Fruit fly (Drosophila melanogaster): ENCODE measurements around the gene Hgsnat.

Gene Hgsnat

DNA sequence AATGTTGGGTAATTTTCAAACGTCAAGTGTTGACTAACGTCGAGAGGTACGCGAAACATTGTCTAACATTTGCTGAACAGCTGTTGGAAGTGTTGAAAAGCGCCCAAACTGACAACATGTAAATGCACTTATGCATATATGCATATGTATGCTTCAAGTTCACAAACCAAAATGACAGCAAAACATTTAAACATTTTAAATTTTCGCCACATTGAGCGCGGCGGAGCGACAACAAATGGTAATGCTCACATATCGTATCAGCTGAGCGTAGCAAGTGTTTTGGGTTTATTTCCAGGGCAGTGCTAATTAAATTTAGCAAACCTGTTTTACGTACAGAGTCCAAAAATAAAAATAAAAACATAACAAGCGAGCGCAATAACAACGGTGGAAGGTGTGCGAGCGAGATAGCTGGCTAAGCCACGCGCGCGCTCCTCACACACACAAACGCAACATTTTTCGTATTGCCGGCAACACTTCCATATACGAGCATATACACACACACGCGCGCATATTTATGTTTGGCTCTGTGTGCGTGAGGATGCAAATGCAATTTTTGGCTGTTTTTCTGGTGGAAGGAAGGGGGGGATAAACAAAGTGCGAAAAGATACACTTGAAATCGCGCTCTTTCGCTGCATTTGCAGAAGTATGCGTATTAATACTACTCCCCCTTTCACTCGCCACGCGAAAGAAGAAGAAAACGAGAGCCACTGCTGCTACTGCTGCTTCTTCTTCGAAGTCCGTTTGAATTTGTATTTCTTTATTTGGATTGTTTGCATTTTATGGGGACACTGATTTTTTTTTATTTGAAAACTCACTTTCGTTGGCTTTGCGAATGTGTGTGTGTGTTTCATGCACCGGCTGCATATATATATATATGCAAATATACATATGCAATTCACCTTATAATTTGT lies 11.8 kb downstream of the Hgsnat start (continued):
- TF ChIP-seq ss (GFP tag; optimal IDR thresholded peaks at IDR 0.05) (peak in 1 of 2 experiments; percentile 42), Sox102F (GFP tag; optimal IDR thresholded peaks at IDR 0.05) (peak; percentile 59), CG7368 (GFP tag; optimal IDR thresholded peaks at IDR 0.05) (peak; percentile 19), CG16779 (tag; optimal IDR thresholded peaks at IDR 0.05) (no peak), fd59A (GFP tag; optimal IDR thresholded peaks at IDR 0.05) (no peak), CG32006 (GFP tag; optimal IDR thresholded peaks at IDR 0.05) (peak; percentile 30), CG8119 (GFP tag; IDR thresholded peaks at IDR 0.05) (no peak), svp (GFP tag) (peak; percentile 77), CG8632 (GFP tag; optimal IDR thresholded peaks at IDR 0.05) (peak; percentile 6), net (GFP tag; optimal IDR thresholded peaks at IDR 0.05) (peak; percentile 55), spab (GFP tag; optimal IDR thresholded peaks at IDR 0.05) (no peak), fd85E (GFP tag; optimal IDR thresholded peaks at IDR 0.05) (no peak), CG11762 (GFP tag; optimal IDR thresholded peaks at IDR 0.05; ENCODE audit: insufficient read depth) (no peak), pdm3 (GFP tag; optimal IDR thresholded peaks at IDR 0.05) (peak; percentile 59), Ets21C (GFP tag; optimal IDR thresholded peaks at IDR 0.05) (peak; percentile 42), CG3919 (GFP tag; optimal IDR thresholded peaks at IDR 0.05) (peak; percentile 44), CG6854 (GFP tag; optimal IDR thresholded peaks at IDR 0.05) (no peak), CG10669 (GFP tag; optimal IDR thresholded peaks at IDR 0.05) (no peak), CG31627 (GFP tag; optimal IDR thresholded peaks at IDR 0.05) (peak; percentile 34), Smox (GFP tag; optimal IDR thresholded peaks at IDR 0.05) (peak; percentile 50), cyc (GFP tag; optimal IDR thresholded peaks at IDR 0.05) (peak; percentile 47), eg (GFP tag; IDR thresholded peaks at IDR 0.05) (no peak), Blimp-1 (GFP tag; optimal IDR thresholded peaks at IDR 0.05) (peak; percentile 69), CG4318 (GFP tag; optimal IDR thresholded peaks at IDR 0.05) (no peak), CG1621 (tag; optimal IDR thresholded peaks at IDR 0.05) (no peak), dsx (GFP tag; optimal IDR thresholded peaks at IDR 0.05; ENCODE audit: poor library complexity, severe bottlenecking) (peak; percentile 70), Ets96B (tag; optimal IDR thresholded peaks at IDR 0.05) (no peak), CG10631 (GFP tag; optimal IDR thresholded peaks at IDR 0.05) (peak; percentile 35), Hr39 (GFP tag; optimal IDR thresholded peaks at IDR 0.05) (peak; percentile 44), Eip78C (GFP tag) (peak; percentile 78)

DNA sequence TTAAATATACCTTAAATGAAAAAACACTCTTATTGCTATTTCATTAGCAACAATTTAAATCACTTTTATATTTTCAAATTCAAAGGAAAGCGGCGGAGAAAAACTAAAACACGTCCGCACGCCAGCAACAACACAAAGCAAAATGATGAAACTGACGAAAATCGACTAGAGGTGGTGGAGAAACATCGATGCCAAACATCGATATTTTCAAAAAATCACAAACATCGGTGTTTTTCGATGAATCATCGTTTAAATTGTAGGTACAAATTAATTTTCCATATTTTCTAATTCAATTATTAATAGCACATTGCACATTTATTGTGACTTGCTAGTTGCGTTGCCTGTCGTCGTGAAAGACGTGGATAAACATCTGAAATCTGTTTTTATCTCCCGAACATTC lies 12.5 kb downstream of the Hgsnat start:
- TF ChIP-seq Eip93F (GFP tag; optimal IDR thresholded peaks at IDR 0.05) = peak; percentile 14
- no peak for TF ChIP-seq eg (GFP tag; IDR thresholded peaks at IDR 0.05)
- TF ChIP-seq Eip78C (GFP tag) = peak; percentile 61

DNA sequence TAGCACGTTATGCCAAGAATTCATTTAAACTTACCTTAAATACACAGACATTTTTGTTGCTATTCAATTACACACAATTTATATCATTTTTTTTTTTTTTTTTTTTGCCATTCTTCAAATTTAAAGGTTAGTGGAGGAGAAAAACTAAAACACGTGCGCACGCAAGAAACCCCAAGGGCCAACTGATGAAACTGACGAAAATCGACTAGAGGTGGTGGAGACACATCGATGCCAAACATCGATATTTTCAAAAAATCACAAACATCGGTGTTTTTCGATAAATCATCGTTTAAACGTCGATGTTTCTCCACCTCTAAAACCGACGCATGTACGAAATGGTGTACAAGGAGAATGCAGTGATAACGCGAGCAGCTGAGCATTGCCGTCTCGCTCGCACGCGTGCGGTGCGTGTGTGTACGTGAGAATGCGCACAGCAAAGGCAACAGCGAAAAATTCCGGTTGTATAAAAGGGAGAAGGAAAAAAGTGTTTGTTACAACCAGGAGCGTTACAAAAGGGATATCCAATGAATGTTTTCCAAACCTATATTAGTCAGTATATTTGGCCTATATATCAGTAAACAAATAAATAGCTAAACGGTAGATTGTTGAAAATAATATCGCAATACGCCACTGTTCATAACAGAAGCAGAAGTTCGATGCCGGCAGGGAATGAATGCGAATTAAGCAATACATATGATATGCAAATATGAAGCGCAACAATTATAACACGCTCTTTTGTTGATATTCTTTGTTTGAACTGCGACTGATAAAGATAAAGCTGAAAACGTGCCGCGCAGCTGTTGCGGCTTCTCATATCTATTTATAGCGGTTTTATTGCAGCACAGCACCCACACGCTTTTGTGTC lies 17.7 kb downstream of the Hgsnat start:
- TF ChIP-seq Hr4 (GFP tag; optimal IDR thresholded peaks at IDR 0.05) (peak; percentile 6), fkh (GFP tag; optimal IDR thresholded peaks at IDR 0.05) (peak; percentile 58), Met (GFP tag; optimal IDR thresholded peaks at IDR 0.05) (peak; percentile 61), CG4318 (GFP tag; optimal IDR thresholded peaks at IDR 0.05) (no peak), CG8632 (GFP tag; optimal IDR thresholded peaks at IDR 0.05) (peak; percentile 8), CG6163 (GFP tag; IDR thresholded peaks at IDR 0.05) (no peak), CG32006 (GFP tag; optimal IDR thresholded peaks at IDR 0.05) (peak; percentile 23), CG31627 (GFP tag; optimal IDR thresholded peaks at IDR 0.05) (peak; percentile 46), CG15336 (GFP tag; IDR thresholded peaks at IDR 0.05) (no peak), Hr39 (GFP tag; optimal IDR thresholded peaks at IDR 0.05) (peak; percentile 30), Blimp-1 (GFP tag; optimal IDR thresholded peaks at IDR 0.05) (no peak), cyc (GFP tag; optimal IDR thresholded peaks at IDR 0.05) (peak; percentile 43), CG6792 (GFP tag; optimal IDR thresholded peaks at IDR 0.05) (peak; percentile 39), CG16779 (tag; optimal IDR thresholded peaks at IDR 0.05) (peak; percentile 28), CG6276 (GFP tag; optimal IDR thresholded peaks at IDR 0.05) (no peak), CG1621 (tag; optimal IDR thresholded peaks at IDR 0.05) (no peak), CG11294 (GFP tag; IDR thresholded peaks at IDR 0.05) (no peak), OdsH (GFP tag; optimal IDR thresholded peaks at IDR 0.05) (peak; percentile 48), svp (GFP tag) (peak; percentile 61), pdm3 (GFP tag; optimal IDR thresholded peaks at IDR 0.05) (peak; percentile 35), CG11762 (GFP tag; optimal IDR thresholded peaks at IDR 0.05; ENCODE audit: insufficient read depth) (peak; percentile 38), CG34406 (GFP tag; optimal IDR thresholded peaks at IDR 0.05) (peak; percentile 48), CG11902 (GFP tag; optimal IDR thresholded peaks at IDR 0.05) (no peak), esn (GFP tag; optimal IDR thresholded peaks at IDR 0.05) (peak; percentile 65), Ets21C (GFP tag; optimal IDR thresholded peaks at IDR 0.05) (no peak)

Data from whole organism, prepupa.